Fruit fly (Drosophila melanogaster) whole organism, prepupa: ENCODE data around the gene CG15742.

Experiments used
- Blimp-1 ChIP-seq: fragments of 200-800 bp; sonication (Bioruptor generic); optimal IDR thresholded peaks from 3 replicates; lab custom pipeline; 2017; ENCODE audit warnings: missing biosample characterization, missing genetic modification characterization, mild to moderate bottlenecking, moderate library complexity, missing genetic modification reagents
- CG10631 ChIP-seq: fragments of 200-800 bp; sonication (Bioruptor generic); optimal IDR thresholded peaks from 2 replicates; lab custom pipeline; 2016; ENCODE audit warnings: missing biosample characterization, missing genetic modification characterization
- CG11762 ChIP-seq: fragments of 200-800 bp; sonication (Bioruptor generic); optimal IDR thresholded peaks from 3 replicates; lab custom pipeline; 2016; ENCODE audit warnings: missing biosample characterization, missing genetic modification characterization; ENCODE audit not compliant: insufficient read depth
- CG11902 ChIP-seq: fragments of 200-800 bp; sonication (Bioruptor generic); optimal IDR thresholded peaks from 3 replicates; lab custom pipeline; 2016; ENCODE audit warnings: missing biosample characterization, missing genetic modification characterization
- CG15336 ChIP-seq: fragments of 200-800 bp; sonication (Bioruptor generic); IDR thresholded peaks from 2 replicates; pipeline ENCODE4 v1.3.6; 2022; ENCODE audit warnings: missing biosample characterization, missing genetic modification characterization
- CG1621 ChIP-seq: fragments of 200-800 bp; sonication (Bioruptor generic); optimal IDR thresholded peaks from 3 replicates; lab custom pipeline; 2018; ENCODE audit warnings: missing biosample characterization, mild to moderate bottlenecking, missing genetic modification characterization
- CG16779 ChIP-seq: fragments of 200-800 bp; sonication (Bioruptor generic); optimal IDR thresholded peaks from 3 replicates; lab custom pipeline; 2017; ENCODE audit warnings: missing biosample characterization, mild to moderate bottlenecking, missing genetic modification characterization
- CG3032 ChIP-seq: fragments of 200-800 bp; optimal IDR thresholded peaks from 2 replicates; lab custom pipeline; 2019; ENCODE audit warnings: missing biosample characterization, mild to moderate bottlenecking, missing genetic modification characterization, moderate library complexity
- CG31627 ChIP-seq: fragments of 200-800 bp; sonication (Bioruptor generic); optimal IDR thresholded peaks from 3 replicates; lab custom pipeline; 2016; ENCODE audit warnings: missing biosample characterization, missing genetic modification characterization
- CG32006 ChIP-seq: fragments of 200-800 bp; sonication (Bioruptor generic); optimal IDR thresholded peaks from 3 replicates; lab custom pipeline; 2017; ENCODE audit warnings: missing biosample characterization, mild to moderate bottlenecking, missing genetic modification characterization
- CG34406 ChIP-seq: fragments of 200-800 bp; sonication (Bioruptor generic); optimal IDR thresholded peaks from 3 replicates; lab custom pipeline; 2016; ENCODE audit warnings: missing biosample characterization, missing genetic modification characterization
- CG3919 ChIP-seq: fragments of 200-800 bp; sonication (Bioruptor generic); optimal IDR thresholded peaks from 3 replicates; lab custom pipeline; 2016; ENCODE audit warnings: missing biosample characterization, missing genetic modification characterization
- CG4318 ChIP-seq: fragments of 200-800 bp; sonication (Bioruptor generic); optimal IDR thresholded peaks from 3 replicates; lab custom pipeline; 2017; ENCODE audit warnings: missing biosample characterization, mild to moderate bottlenecking, missing genetic modification characterization
- CG6163 ChIP-seq: fragments of 200-800 bp; sonication (Bioruptor generic); IDR thresholded peaks from 3 replicates; pipeline ENCODE4 v1.3.6; 2022; ENCODE audit warnings: missing biosample characterization, missing genetic modification characterization
- CG6276 ChIP-seq: fragments of 200-800 bp; sonication (Bioruptor generic); optimal IDR thresholded peaks from 2 replicates; lab custom pipeline; 2017; ENCODE audit warnings: missing biosample characterization, mild to moderate bottlenecking, missing genetic modification characterization
- CG6808 ChIP-seq: fragments of 200-800 bp; sonication (Bioruptor generic); optimal IDR thresholded peaks from 3 replicates; lab custom pipeline; 2017; ENCODE audit warnings: missing biosample characterization, missing genetic modification characterization, mild to moderate bottlenecking, moderate library complexity, missing genetic modification reagents
- CG6854 ChIP-seq: fragments of 200-800 bp; sonication (Bioruptor generic); optimal IDR thresholded peaks from 2 replicates; lab custom pipeline; 2017; ENCODE audit warnings: missing biosample characterization, mild to moderate bottlenecking, missing genetic modification characterization
- CG7368 ChIP-seq: fragments of 200-800 bp; sonication (Bioruptor generic); optimal IDR thresholded peaks from 3 replicates; lab custom pipeline; 2016; ENCODE audit warnings: missing biosample characterization, missing genetic modification characterization
- CG8119 ChIP-seq: fragments of 200-800 bp; sonication (Bioruptor generic); IDR thresholded peaks from 3 replicates; pipeline ENCODE4 v1.3.6; 2022; ENCODE audit warnings: missing biosample characterization, missing genetic modification characterization
- CG8319 ChIP-seq: fragments of 200-800 bp; sonication (Bioruptor generic); optimal IDR thresholded peaks from 3 replicates; lab custom pipeline; 2016; ENCODE audit warnings: missing biosample characterization, missing genetic modification characterization
- CG9139 ChIP-seq: fragments of 200-800 bp; sonication (Bioruptor generic); optimal IDR thresholded peaks from 3 replicates; lab custom pipeline; 2017; ENCODE audit warnings: missing biosample characterization, mild to moderate bottlenecking, missing genetic modification characterization
- Eip78C ChIP-seq: fragments of 200-800 bp; sonication (Bioruptor generic); peaks from one replicate; lab custom pipeline; 2016; ENCODE audit warnings: missing biosample characterization, missing genetic modification characterization
- Ets96B ChIP-seq: fragments of 200-800 bp; optimal IDR thresholded peaks from 2 replicates; lab custom pipeline; 2019; ENCODE audit warnings: missing biosample characterization, mild to moderate bottlenecking, missing genetic modification characterization, moderate library complexity
- Gug ChIP-seq: fragments of 200-800 bp; sonication (Bioruptor generic); IDR thresholded peaks from 2 replicates; pipeline ENCODE4 v1.3.6; 2022; ENCODE audit warnings: missing biosample characterization, missing genetic modification characterization
- Hr39 ChIP-seq: fragments of 200-800 bp; sonication (Bioruptor generic); optimal IDR thresholded peaks from 2 replicates; lab custom pipeline; 2016; ENCODE audit warnings: missing biosample characterization, missing genetic modification characterization
- Hr4 ChIP-seq: fragments of 200-800 bp; sonication (Bioruptor generic); optimal IDR thresholded peaks from 3 replicates; lab custom pipeline; 2016; ENCODE audit warnings: missing biosample characterization, missing genetic modification characterization
- Lpt ChIP-seq: fragments of 200-800 bp; sonication (Bioruptor generic); optimal IDR thresholded peaks from 3 replicates; lab custom pipeline; 2016; ENCODE audit warnings: missing biosample characterization, missing genetic modification characterization
- Met ChIP-seq: fragments of 200-800 bp; sonication (Bioruptor generic); optimal IDR thresholded peaks from 3 replicates; lab custom pipeline; 2016; ENCODE audit warnings: missing biosample characterization, missing genetic modification characterization
- OdsH ChIP-seq: fragments of 200-800 bp; sonication (Bioruptor generic); optimal IDR thresholded peaks from 3 replicates; lab custom pipeline; 2016; ENCODE audit warnings: missing biosample characterization, missing genetic modification characterization
- Smox ChIP-seq: fragments of 200-800 bp; sonication (Bioruptor generic); optimal IDR thresholded peaks from 3 replicates; lab custom pipeline; 2016; ENCODE audit warnings: missing biosample characterization, missing genetic modification characterization
- Sox102F ChIP-seq: fragments of 200-800 bp; sonication (Bioruptor generic); optimal IDR thresholded peaks from 2 replicates; lab custom pipeline; 2016; ENCODE audit warnings: missing biosample characterization, mild to moderate bottlenecking, missing genetic modification characterization
- Sox14 ChIP-seq: fragments of 200-800 bp; sonication (Bioruptor generic); optimal IDR thresholded peaks from 3 replicates; lab custom pipeline; 2016; ENCODE audit warnings: missing biosample characterization, missing genetic modification characterization
- cyc ChIP-seq: fragments of 200-800 bp; sonication (Bioruptor generic); optimal IDR thresholded peaks from 3 replicates; lab custom pipeline; 2016; ENCODE audit warnings: missing biosample characterization, missing genetic modification characterization
- eg ChIP-seq: fragments of 200-800 bp; sonication (Bioruptor generic); IDR thresholded peaks from 3 replicates; pipeline ENCODE4 v1.3.6; 2022; ENCODE audit warnings: missing biosample characterization, missing genetic modification characterization
- esn ChIP-seq: fragments of 200-800 bp; sonication (Bioruptor generic); optimal IDR thresholded peaks from 2 replicates; lab custom pipeline; 2016; ENCODE audit warnings: missing biosample characterization, mild to moderate bottlenecking, missing genetic modification characterization, moderate library complexity
- fd59A ChIP-seq: fragments of 200-800 bp; sonication (Bioruptor generic); optimal IDR thresholded peaks from 2 replicates; lab custom pipeline; 2017; ENCODE audit warnings: missing biosample characterization, mild to moderate bottlenecking, missing genetic modification characterization, missing genetic modification reagents
- fd85E ChIP-seq: fragments of 200-800 bp; sonication (Bioruptor generic); optimal IDR thresholded peaks from 3 replicates; lab custom pipeline; 2016; ENCODE audit warnings: missing biosample characterization, missing genetic modification characterization
- lz ChIP-seq: fragments of 200-800 bp; sonication (Bioruptor generic); optimal IDR thresholded peaks from 3 replicates; lab custom pipeline; 2016; ENCODE audit warnings: missing biosample characterization, missing genetic modification characterization
- pdm3 ChIP-seq: fragments of 200-800 bp; sonication (Bioruptor generic); optimal IDR thresholded peaks from 3 replicates; lab custom pipeline; 2016; ENCODE audit warnings: missing biosample characterization, missing genetic modification characterization
- ss ChIP-seq, 2 experiments: fragments of 200-800 bp; sonication (Bioruptor generic); optimal IDR thresholded peaks; 2 replicates in 1 of 2; 3 replicates in 1 of 2; lab custom pipeline; 2017 to 2018; ENCODE audit warnings: mild to moderate bottlenecking in 2 of 2, missing biosample characterization in 2 of 2, missing genetic modification characterization in 2 of 2, moderate library complexity in 1 of 2
- svp ChIP-seq: fragments of 200-800 bp; sonication (Bioruptor generic); peaks from one replicate; lab custom pipeline; 2016; ENCODE audit warnings: missing biosample characterization, missing genetic modification characterization
- topi ChIP-seq: fragments of 200-800 bp; sonication (Bioruptor generic); optimal IDR thresholded peaks from 3 replicates; lab custom pipeline; 2016; ENCODE audit warnings: missing biosample characterization, missing genetic modification characterization
- vri ChIP-seq: fragments of 200-800 bp; sonication (Bioruptor generic); optimal IDR thresholded peaks from 3 replicates; lab custom pipeline; 2016; ENCODE audit warnings: missing biosample characterization, mild to moderate bottlenecking, missing genetic modification characterization

CG15742 gene

DNA sequence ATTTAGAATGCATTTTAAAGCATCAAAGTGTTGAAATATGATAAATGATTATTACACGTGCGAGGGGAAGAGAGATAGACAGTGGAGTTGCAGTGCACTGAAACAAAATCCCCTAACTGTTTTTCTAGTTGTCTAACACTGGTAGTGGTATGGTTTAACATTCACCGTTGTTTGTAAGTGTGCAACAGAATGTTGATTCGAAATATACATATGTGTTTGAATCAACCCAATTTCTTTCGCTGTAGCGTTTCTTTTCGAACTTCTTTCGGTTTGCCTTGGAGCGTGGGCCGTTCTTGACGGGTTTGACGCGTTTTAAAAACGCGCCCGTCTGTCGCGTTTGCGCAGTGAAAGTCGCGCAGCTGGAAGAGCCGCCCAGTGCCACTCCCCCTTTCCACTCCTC is 37.0 kb downstream of the CG15742 start (continued):
- peak; percentile 73 for TF ChIP-seq Eip78C (GFP tag; lab: Kevin White, UChicago)
- TF ChIP-seq svp (GFP tag; lab: Kevin White, UChicago): peak; percentile 82
- TF ChIP-seq CG31627 (GFP tag; lab: Kevin White, UChicago): peak; percentile 55
- peak; percentile 68 for TF ChIP-seq topi (GFP tag; lab: Kevin White, UChicago)

DNA sequence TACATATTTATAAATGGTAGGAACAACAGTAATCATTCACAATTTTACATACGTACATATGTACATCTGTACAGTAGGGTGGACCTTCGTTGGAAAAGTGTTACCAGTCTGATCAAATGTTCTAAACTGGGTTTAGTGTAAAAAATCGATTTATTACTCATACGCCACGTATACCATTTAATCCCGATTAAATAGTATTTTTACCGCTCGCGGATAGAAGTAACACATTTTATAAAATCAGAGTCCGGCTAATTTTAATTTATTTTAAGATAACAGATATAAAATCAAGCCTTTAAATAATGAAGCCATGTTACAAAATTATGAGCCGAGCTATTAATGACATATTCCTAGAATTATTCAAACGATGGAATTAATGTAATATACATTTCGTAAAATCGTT is 37.9 kb downstream of the CG15742 start:
- TF ChIP-seq Lpt (GFP tag; lab: Kevin White, UChicago) (no peak), eg (GFP tag; lab: Robert Waterston, UW) (no peak), esn (GFP tag; lab: Kevin White, UChicago) (peak; percentile 50), Sox102F (GFP tag; lab: Kevin White, UChicago) (peak; percentile 17), Blimp-1 (GFP tag; lab: Kevin White, UChicago) (no peak), Smox (GFP tag; lab: Kevin White, UChicago) (peak; percentile 54), Hr39 (GFP tag; lab: Kevin White, UChicago) (peak; percentile 5), Eip78C (GFP tag; lab: Kevin White, UChicago) (peak; percentile 81), Met (GFP tag; lab: Kevin White, UChicago) (peak; percentile 44), CG34406 (peak; percentile 3), vri (GFP tag; lab: Kevin White, UChicago) (no peak), topi (GFP tag; lab: Kevin White, UChicago) (peak; percentile 52), CG4318 (no peak), pdm3 (GFP tag; lab: Kevin White, UChicago) (peak; percentile 8), Gug (no peak), lz (peak; percentile 32)

DNA sequence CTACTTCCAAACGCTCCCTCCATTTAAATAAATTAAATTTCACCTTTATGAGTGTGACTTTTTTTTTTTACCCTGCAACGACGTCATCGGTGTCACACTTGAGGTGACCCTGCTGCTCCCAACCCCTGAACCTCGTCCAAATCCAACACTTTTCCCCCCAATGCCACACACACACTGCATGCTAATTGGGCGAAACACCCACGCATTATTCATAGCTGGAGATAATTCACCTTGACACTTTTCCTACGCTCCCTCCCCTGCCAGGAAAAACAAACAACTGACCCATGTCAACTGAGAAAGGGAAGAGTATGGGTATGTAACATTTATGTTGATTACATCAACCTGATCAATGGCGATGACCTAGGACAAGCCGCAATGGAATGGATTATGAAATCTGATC is 39.0 kb downstream of the CG15742 start:
- no peak for TF ChIP-seq CG6854 (GFP tag; lab: Kevin White, UChicago)
- no peak for TF ChIP-seq CG6163 (GFP tag; lab: Robert Waterston, UW)
- TF ChIP-seq eg (GFP tag; lab: Robert Waterston, UW): no peak

DNA sequence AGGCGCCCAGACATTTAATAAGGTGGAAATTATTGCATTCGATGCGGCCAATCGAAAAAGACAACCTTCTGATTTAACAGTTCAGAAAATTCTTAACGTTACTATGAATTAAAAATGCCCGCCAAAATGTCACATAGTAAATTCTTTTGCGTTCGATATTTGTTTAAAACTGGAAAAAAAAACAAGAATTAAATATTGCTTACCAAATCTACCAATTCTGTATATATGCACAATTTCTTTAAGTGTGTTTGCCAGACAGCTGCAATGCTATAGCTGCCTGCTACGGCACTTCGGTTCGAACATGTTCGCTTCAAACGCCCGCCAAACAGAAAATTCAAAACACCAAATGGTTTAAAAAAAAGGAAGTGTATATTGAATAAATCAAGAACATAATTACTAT is 44.2 kb downstream of the CG15742 start:
- TF ChIP-seq CG32006 (GFP tag; lab: Kevin White, UChicago) (peak; percentile 66), OdsH (GFP tag; lab: Kevin White, UChicago) (peak; percentile 74), Hr39 (GFP tag; lab: Kevin White, UChicago) (peak; percentile 60), Eip78C (GFP tag; lab: Kevin White, UChicago) (peak; percentile 92), ss (GFP tag; optimal IDR thresholded peaks at IDR 0.05; lab: Kevin White, UChicago) (no peak), CG10631 (GFP tag; lab: Kevin White, UChicago) (peak; percentile 65), CG15336 (peak; percentile 73), CG3032 (tag; lab: Kevin White, UChicago) (peak; percentile 36), topi (GFP tag; lab: Kevin White, UChicago) (peak; percentile 68), CG8319 (GFP tag; lab: Kevin White, UChicago) (peak; percentile 43), pdm3 (GFP tag; lab: Kevin White, UChicago) (peak; percentile 74), CG6854 (GFP tag; lab: Kevin White, UChicago) (no peak), CG11902 (GFP tag; lab: Kevin White, UChicago) (no peak), CG31627 (GFP tag; lab: Kevin White, UChicago) (peak; percentile 62), vri (GFP tag; lab: Kevin White, UChicago) (no peak), fd59A (GFP tag; lab: Kevin White, UChicago) (no peak), CG16779 (tag; lab: Kevin White, UChicago) (no peak), Sox14 (peak; percentile 59), CG1621 (tag; lab: Kevin White, UChicago) (peak; percentile 43), lz (peak; percentile 54), Blimp-1 (GFP tag; lab: Kevin White, UChicago) (no peak), Ets96B (tag; lab: Kevin White, UChicago) (peak; percentile 23), svp (GFP tag; lab: Kevin White, UChicago) (peak; percentile 78), CG6808 (GFP tag; lab: Kevin White, UChicago) (no peak), Hr4 (GFP tag; lab: Kevin White, UChicago) (peak; percentile 73), Sox102F (GFP tag; lab: Kevin White, UChicago) (peak; percentile 43), Smox (GFP tag; lab: Kevin White, UChicago) (peak; percentile 58), CG6276 (GFP tag; lab: Kevin White, UChicago) (peak; percentile 36), CG9139 (GFP tag; lab: Kevin White, UChicago) (no peak), CG7368 (GFP tag; lab: Kevin White, UChicago) (peak; percentile 52), CG34406 (peak; percentile 46), CG11762 (GFP tag; lab: Kevin White, UChicago) (peak; percentile 27), cyc (peak; percentile 56), CG8119 (GFP tag; lab: Robert Waterston, UW) (peak; percentile 58; the same call in 2 of the 3 replicates), fd85E (GFP tag; lab: Kevin White, UChicago) (no peak), CG4318 (no peak), CG3919 (GFP tag; lab: Kevin White, UChicago) (peak; percentile 70)
